Worm (Caenorhabditis elegans): ENCODE measurements around the gene F52D1.2.

- no peak for TF ChIP-seq daf-12 (tag; optimal IDR thresholded peaks at IDR 0.05)
- no peak for TF ChIP-seq nhr-28 (tag; optimal IDR thresholded peaks at IDR 0.05)
- TF ChIP-seq hlh-11 (tag; optimal IDR thresholded peaks at IDR 0.05): no peak
- no peak for TF ChIP-seq nhr-237 (tag; optimal IDR thresholded peaks at IDR 0.05)
- TF ChIP-seq nhr-48 (tag; optimal IDR thresholded peaks at IDR 0.05): no peak
- TF ChIP-seq fos-1 (tag; optimal IDR thresholded peaks at IDR 0.05): no peak
- no peak for TF ChIP-seq fkh-10 (GFP tag; optimal IDR thresholded peaks at IDR 0.05)
- no peak for TF ChIP-seq sdz-12 (GFP tag; optimal IDR thresholded peaks at IDR 0.05)
- no peak for TF ChIP-seq unc-39 (tag; optimal IDR thresholded peaks at IDR 0.05)
Measured at ce11 chrX:496795-497194, 46.8 kb upstream of the F52D1.2 start.
